Fruit fly (Drosophila melanogaster) whole organism: Measurements from ENCODE around the gene Abl.

Experiments used
- CG8478 ChIP-seq: fragments of >200 bp; optimal IDR thresholded peaks from 2 replicates; lab custom pipeline; 2018; ENCODE audit warnings: inconsistent platforms
- Dll ChIP-seq: fragments of >200 bp; optimal IDR thresholded peaks from 2 replicates; lab custom pipeline; 2017
- EcR ChIP-seq, 2 experiments: fragments of >200 bp; optimal IDR thresholded peaks; 2 replicates each; lab custom pipeline; 2017; ENCODE audit warnings: missing biosample characterization in 2 of 2, missing genetic modification characterization in 2 of 2, missing genetic modification reagents in 2 of 2
- pan ChIP-seq: fragments of >200 bp; optimal IDR thresholded peaks from 2 replicates; lab custom pipeline; 2017
- psq ChIP-seq: fragments of >200 bp; optimal IDR thresholded peaks from 2 replicates; lab custom pipeline; 2017
- usp ChIP-seq: fragments of >200 bp; optimal IDR thresholded peaks from 2 replicates; lab custom pipeline; 2017; ENCODE audit warnings: missing biosample characterization, missing genetic modification characterization, mixed read lengths

Abl gene

DNA sequence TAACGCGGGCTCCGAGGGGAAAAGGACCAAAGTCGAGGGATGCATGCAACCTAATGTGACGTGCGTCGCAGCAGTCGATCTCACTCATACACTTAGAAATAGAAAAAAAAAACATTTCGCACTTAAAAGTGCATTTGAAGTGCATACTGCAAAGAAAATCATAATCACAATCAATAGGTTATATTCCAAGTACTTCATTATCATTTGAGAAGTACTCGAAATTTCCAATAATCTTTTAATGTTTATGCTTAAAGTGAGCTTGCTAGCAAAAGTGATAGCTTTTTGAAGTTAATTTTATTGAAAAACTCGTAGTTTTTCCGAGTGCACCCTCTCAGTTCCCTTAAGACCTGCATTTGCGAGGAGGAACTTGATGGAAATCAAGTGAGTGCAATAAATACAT is 13.2 kb downstream of the Abl start:
- TF ChIP-seq EcR (GFP tag; optimal IDR thresholded peaks at IDR 0.05; lab: Kevin White, UChicago): no peak
- TF ChIP-seq CG8478 (lab: Kevin White, UChicago): no peak
- TF ChIP-seq Dll: no peak

DNA sequence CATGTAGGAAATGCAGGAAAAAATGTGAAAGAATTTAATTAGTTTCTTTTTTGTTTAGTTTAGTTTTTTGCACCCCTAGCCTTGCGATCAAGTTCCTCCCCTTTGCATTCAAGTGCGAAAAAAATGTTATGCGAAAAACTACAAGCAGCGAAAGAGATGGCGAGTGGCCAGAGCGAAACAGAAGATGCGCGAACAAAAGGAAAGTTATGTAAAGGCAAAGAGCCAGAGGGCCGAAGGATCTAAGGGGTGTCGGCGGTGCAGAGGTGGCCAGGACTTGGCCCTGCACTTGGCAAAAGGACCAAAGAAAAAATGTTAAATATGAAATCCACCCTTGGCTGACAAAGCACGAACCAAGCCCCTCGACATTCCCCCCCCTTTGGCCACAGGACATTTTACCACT is 13.6 kb downstream of the Abl start:
- no peak for TF ChIP-seq Dll
- no peak for TF ChIP-seq usp
- TF ChIP-seq psq (lab: Kevin White, UChicago): no peak
- no peak for TF ChIP-seq pan (lab: Kevin White, UChicago)
- no peak for TF ChIP-seq EcR (GFP tag; optimal IDR thresholded peaks at IDR 0.05; lab: Kevin White, UChicago)
- no peak for TF ChIP-seq CG8478 (lab: Kevin White, UChicago)

dm6 chr3L:16631844-16632537 is 15.7 kb downstream of the Abl start:
- TF ChIP-seq Dll (no peak), pan (lab: Kevin White, UChicago) (no peak), CG8478 (lab: Kevin White, UChicago) (no peak), EcR (GFP tag; optimal IDR thresholded peaks at IDR 0.05; lab: Kevin White, UChicago) (no peak), psq (lab: Kevin White, UChicago) (no peak), usp (no peak)

DNA sequence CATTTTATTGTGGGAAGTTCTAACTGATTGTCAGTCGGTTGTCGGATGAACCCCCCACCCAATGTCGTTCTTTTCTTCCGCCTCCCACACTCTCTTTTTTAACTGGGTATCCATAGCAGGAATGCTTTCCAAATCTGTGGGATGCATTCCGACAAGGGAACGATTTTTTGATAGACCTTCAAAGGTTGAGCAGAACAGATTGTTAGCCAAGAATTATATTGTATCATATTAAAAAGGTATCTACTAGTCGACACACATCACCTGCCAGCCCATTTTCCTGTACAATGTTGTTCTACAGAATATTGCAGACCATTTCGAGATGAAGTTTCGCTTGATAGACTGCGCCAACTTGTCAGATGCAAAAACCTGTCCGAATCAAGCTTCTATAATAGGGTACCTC is 17.9 kb downstream of the Abl start:
- TF ChIP-seq pan (lab: Kevin White, UChicago) (no peak), usp (no peak), EcR (GFP tag; optimal IDR thresholded peaks at IDR 0.05; lab: Kevin White, UChicago) (no peak), psq (lab: Kevin White, UChicago) (no peak), CG8478 (lab: Kevin White, UChicago) (no peak), Dll (no peak)

DNA sequence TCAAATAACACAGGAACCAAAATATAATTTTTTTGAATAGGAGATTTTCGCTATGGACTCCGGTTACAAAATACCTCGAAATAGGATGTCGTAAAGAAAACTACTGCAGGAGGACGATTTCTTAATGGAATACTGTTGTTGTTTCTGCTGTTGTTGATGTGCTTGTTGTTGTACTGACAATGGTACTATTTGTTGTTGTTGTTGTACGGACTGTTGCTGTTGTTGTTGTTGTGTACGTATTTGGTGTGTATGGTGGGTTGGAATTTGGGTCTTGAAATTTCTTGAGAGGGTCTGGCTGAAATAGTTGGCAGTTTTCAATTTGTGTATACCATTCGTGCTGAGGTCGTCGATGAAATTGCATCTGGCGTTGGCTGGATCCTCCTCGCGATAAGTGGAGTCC is 21.5 kb downstream of the Abl start:
- TF ChIP-seq pan (lab: Kevin White, UChicago): no peak
- no peak for TF ChIP-seq usp
- TF ChIP-seq Dll: no peak
- no peak for TF ChIP-seq EcR (GFP tag; optimal IDR thresholded peaks at IDR 0.05; lab: Kevin White, UChicago)
- TF ChIP-seq CG8478 (lab: Kevin White, UChicago): no peak
- TF ChIP-seq psq (lab: Kevin White, UChicago): no peak

DNA sequence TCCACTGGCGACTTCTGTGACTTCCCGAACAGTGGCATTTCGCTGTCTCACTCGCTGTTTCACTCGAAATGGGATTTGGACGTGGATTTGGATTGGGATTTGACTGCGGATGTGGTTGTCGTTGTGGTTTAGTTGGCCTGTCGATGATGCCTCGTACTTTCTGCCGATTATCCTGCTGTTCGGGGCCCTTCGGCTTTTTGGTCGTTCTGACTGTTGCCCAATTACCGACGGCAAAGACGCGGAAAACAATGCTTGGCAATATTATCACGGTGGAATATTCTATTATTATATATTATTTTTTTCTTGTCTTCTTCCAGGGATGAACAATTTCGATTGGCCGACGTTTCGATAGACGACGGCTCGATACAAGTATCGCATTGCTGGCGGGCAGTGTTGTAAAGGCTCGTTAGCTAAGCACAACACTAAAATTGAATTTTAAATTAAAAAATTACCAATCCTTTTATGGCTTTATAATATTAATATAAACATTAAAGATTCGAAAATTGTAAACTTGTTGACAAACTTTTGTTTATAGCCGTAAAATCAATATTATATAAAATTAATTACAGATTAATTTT is 32.5 kb downstream of the Abl start, which contains the start of gene Mo25:
Mo25 (minus strand) TSS at position 341 of the 578 bp plus-strand sequence.
- no peak for TF ChIP-seq Dll
- no peak for TF ChIP-seq psq (lab: Kevin White, UChicago)
- TF ChIP-seq CG8478 (lab: Kevin White, UChicago): peak; percentile 18
- TF ChIP-seq EcR (GFP tag; optimal IDR thresholded peaks at IDR 0.05; lab: Kevin White, UChicago): no peak
- TF ChIP-seq pan (lab: Kevin White, UChicago): no peak
- no peak for TF ChIP-seq usp

DNA sequence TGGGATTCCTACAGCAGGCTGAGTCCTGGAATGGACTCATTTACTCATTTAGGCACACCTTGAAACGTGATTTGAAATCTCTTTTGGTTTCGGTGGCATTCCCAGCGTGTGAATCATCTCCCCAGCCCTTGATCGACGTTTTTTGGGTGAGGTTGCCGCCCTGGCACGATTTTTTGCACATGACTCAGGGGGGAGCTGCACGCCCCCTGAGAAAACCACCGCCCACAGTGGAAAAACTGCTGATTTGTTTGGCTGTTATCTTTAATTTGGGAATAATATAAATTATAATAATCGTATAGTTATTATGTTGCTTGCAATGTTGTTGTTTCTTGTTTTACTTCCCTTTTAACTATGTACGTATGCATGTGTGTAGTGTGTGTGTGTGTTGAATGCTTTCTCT is 34.7 kb downstream of the Abl start:
- TF ChIP-seq EcR (GFP tag; optimal IDR thresholded peaks at IDR 0.05; lab: Kevin White, UChicago) (no peak), psq (lab: Kevin White, UChicago) (no peak), CG8478 (lab: Kevin White, UChicago) (no peak), Dll (no peak), usp (no peak)

- TF ChIP-seq psq (lab: Kevin White, UChicago) (no peak), CG8478 (lab: Kevin White, UChicago) (no peak), Dll (no peak), usp (no peak), EcR (GFP tag; optimal IDR thresholded peaks at IDR 0.05; lab: Kevin White, UChicago) (no peak), pan (lab: Kevin White, UChicago) (no peak)
These were observed 35.5 kb downstream of the Abl start, which contains the start of gene CG4101 for dm6 chr3L:16612152-16612551. CG4101 (plus strand) TSS chr3L:16612486.

DNA sequence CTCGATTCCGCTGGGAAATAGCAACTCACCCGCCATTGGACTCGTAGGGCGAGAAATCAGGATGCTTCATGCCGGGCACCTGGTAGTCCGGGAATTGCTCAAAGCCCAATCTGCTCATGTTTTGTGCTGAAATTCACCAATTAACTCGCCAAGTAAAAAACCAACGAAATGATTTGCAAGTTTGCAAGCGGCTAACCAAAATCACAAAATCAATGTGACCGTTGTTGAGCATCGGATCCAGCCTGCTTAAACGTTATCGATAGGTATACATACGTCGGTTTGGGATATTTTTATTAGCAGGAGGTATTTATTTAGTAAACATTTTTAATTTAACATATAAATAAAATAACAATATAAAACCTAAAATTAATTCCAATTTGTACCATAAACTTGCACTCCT is 37.5 kb downstream of the Abl start, which contains the start of gene Prosbeta6:
Prosbeta6 (minus strand) TSS at position 218 of the 400 bp plus-strand sequence.
- no peak for TF ChIP-seq usp
- no peak for TF ChIP-seq pan (lab: Kevin White, UChicago)
- TF ChIP-seq CG8478 (lab: Kevin White, UChicago): no peak
- TF ChIP-seq psq (lab: Kevin White, UChicago): no peak
- TF ChIP-seq Dll: no peak
- TF ChIP-seq EcR (GFP tag; optimal IDR thresholded peaks at IDR 0.05; lab: Kevin White, UChicago): no peak

dm6 chr3L:16609120-16609519 is 38.6 kb downstream of the Abl start, which contains the start of gene CG4098:
CG4098 (minus strand) TSS chr3L:16609347.
- TF ChIP-seq usp (no peak), pan (lab: Kevin White, UChicago) (no peak), psq (lab: Kevin White, UChicago) (no peak), Dll (no peak), CG8478 (lab: Kevin White, UChicago) (no peak), EcR (GFP tag; optimal IDR thresholded peaks at IDR 0.05; lab: Kevin White, UChicago) (no peak)

dm6 chr3L:16602736-16603144 is 44.9 kb downstream of the Abl start, which contains the start of gene Arts:
Arts (plus strand) TSS chr3L:16602851.
- TF ChIP-seq pan (lab: Kevin White, UChicago): no peak
- no peak for TF ChIP-seq CG8478 (lab: Kevin White, UChicago)
- no peak for TF ChIP-seq usp
- no peak for TF ChIP-seq EcR (GFP tag; optimal IDR thresholded peaks at IDR 0.05; lab: Kevin White, UChicago)
- no peak for TF ChIP-seq Dll
- no peak for TF ChIP-seq psq (lab: Kevin White, UChicago)

- TF ChIP-seq pan (lab: Kevin White, UChicago): no peak
- no peak for TF ChIP-seq EcR (GFP tag; optimal IDR thresholded peaks at IDR 0.05; lab: Kevin White, UChicago)
- no peak for TF ChIP-seq Dll
- TF ChIP-seq CG8478 (lab: Kevin White, UChicago): no peak
- TF ChIP-seq psq (lab: Kevin White, UChicago): no peak
- TF ChIP-seq usp: no peak
These were observed 52.7 kb downstream of the Abl start, which contains the start of the genes spd-2 and Apl for dm6 chr3L:16594922-16595518. spd-2 (minus strand) TSS chr3L:16595014. Apl (plus strand) TSS chr3L:16595181.
